Fruit fly (Drosophila melanogaster): Measurements from ENCODE around the gene CG6083.

DNA sequence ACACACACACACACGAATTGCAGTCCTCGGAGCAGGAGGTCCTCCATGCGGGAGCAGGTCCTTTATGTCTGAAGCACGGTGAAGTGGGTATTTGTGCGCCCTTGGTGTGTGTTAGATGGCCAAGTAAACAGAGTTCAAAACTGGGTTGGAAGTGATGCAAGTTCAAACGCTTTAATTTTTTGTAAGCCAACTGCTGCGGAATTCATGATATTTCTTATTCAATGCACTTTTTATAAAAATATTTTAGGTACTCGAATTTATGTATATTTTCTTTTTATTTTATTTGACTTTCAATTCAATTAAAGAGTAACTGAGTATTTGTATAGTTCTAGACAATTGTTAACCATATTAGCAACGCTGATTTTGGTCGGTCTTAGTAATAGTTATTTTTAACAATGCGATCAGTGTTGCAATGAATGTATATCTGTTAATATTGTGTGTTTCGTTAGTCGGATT lies 25.9 kb downstream of the CG6083 start, which contains the start of the genes CG14137 and CG46394:
- no peak for TF ChIP-seq CG8478 (optimal IDR thresholded peaks at IDR 0.05)
- no peak for TF ChIP-seq CTCF (optimal IDR thresholded peaks at IDR 0.05)
